Worm (Caenorhabditis elegans) whole organism, L3 larva: Measurements from ENCODE around the gene K11D12.13.

Source experiments
- R02D3.7 ChIP-seq: fragments of 150-350 bp; optimal IDR thresholded peaks from 2 replicates; lab custom pipeline; 2014; ENCODE audit warnings: missing biosample characterization, missing genetic modification characterization
- ceh-16 ChIP-seq: sonication (generic microtip); optimal IDR thresholded peaks from 2 replicates; lab custom pipeline; 2017; ENCODE audit warnings: missing biosample characterization, missing genetic modification characterization
- elt-1 ChIP-seq: fragments of 150-350 bp; optimal IDR thresholded peaks from 2 replicates; lab custom pipeline; 2014; ENCODE audit warnings: missing biosample characterization, missing genetic modification characterization
- fos-1 ChIP-seq: fragments of 150-350 bp; optimal IDR thresholded peaks from 2 replicates; lab custom pipeline; 2014; ENCODE audit warnings: missing biosample characterization, missing genetic modification characterization
- lsy-12 ChIP-seq: sonication (generic microtip); optimal IDR thresholded peaks from 2 replicates; lab custom pipeline; 2016; ENCODE audit warnings: mild to moderate bottlenecking, missing genetic modification characterization, missing compliant biosample characterization
- nhr-25 ChIP-seq: sonication (generic microtip); optimal IDR thresholded peaks from 2 replicates; lab custom pipeline; 2017; ENCODE audit warnings: missing biosample characterization, missing genetic modification characterization
- nhr-28 ChIP-seq: fragments of 150-350 bp; optimal IDR thresholded peaks from 2 replicates; lab custom pipeline; 2014; ENCODE audit warnings: missing biosample characterization, missing genetic modification characterization
- nhr-76 ChIP-seq: fragments of 150-350 bp; sonication (generic microtip); optimal IDR thresholded peaks from 5 replicates; lab custom pipeline; 2014; ENCODE audit warnings: missing biosample characterization, missing genetic modification characterization
- skn-1 ChIP-seq: fragments of 150-350 bp; optimal IDR thresholded peaks from 2 replicates; lab custom pipeline; 2014; ENCODE audit warnings: missing biosample characterization, missing genetic modification characterization
- tbx-2 ChIP-seq: sonication (generic microtip); optimal IDR thresholded peaks from 2 replicates; lab custom pipeline; 2016; ENCODE audit warnings: mild to moderate bottlenecking, missing genetic modification characterization, missing compliant biosample characterization
- unc-62 ChIP-seq: fragments of 150-350 bp; sonication (generic microtip); optimal IDR thresholded peaks from 4 replicates; lab custom pipeline; 2014; ENCODE audit warnings: missing biosample characterization, missing genetic modification reagents, missing genetic modification characterization
- zag-1 ChIP-seq: fragments of 150-350 bp; optimal IDR thresholded peaks from 2 replicates; lab custom pipeline; 2014; ENCODE audit warnings: missing biosample characterization, missing genetic modification characterization

DNA sequence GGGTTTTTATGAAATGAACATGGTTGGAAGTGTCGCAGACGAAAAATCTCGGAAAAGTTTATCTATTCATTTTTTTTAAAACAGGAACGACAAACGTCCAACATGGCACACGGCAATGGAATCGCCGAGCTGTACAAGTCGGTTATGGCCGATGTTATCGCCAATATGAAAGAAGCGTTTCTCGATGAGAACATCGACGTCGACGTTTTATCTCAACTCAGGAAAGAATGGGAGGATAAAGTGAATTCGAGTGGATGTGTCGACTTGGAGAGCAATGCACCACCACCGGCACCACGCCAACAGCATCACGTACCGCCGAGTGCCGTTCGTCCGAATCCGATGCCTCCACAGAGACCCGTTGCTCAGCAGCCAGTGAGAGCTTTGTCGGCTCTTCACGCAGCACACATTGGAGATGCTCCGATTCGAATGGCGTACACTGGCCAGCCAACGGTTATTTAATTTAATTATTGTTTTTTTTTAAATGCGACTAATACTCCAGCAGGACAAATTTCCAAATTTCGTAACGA lies 16.9 kb downstream of the K11D12.13 start:
- TF ChIP-seq tbx-2, result no peak
- TF ChIP-seq nhr-25 (tag; lab: Kevin White, UChicago), result no peak
- no peak for TF ChIP-seq ceh-16
- TF ChIP-seq fos-1 (tag; lab: Kevin White, UChicago), result no peak
- TF ChIP-seq unc-62, result no peak
- TF ChIP-seq zag-1 (tag; lab: Kevin White, UChicago), result no peak
- TF ChIP-seq skn-1 (tag; lab: Kevin White, UChicago), result no peak
- TF ChIP-seq lsy-12, result no peak
- TF ChIP-seq R02D3.7 (tag; lab: Kevin White, UChicago), result no peak
- no peak for TF ChIP-seq nhr-76 (tag; lab: Kevin White, UChicago)
- TF ChIP-seq elt-1 (tag; lab: Kevin White, UChicago), result no peak
- TF ChIP-seq nhr-28 (tag; lab: Kevin White, UChicago), result no peak
